Worm (Caenorhabditis elegans) whole organism, midembryonic: ENCODE data around the gene srt-42.

Source experiments
- T22C8.4 ChIP-seq: fragments of 200-800 bp; sonication (Bioruptor generic); IDR thresholded peaks from 2 replicates; pipeline ENCODE4 v1.3.6; 2022; ENCODE audit warnings: missing genetic modification characterization, missing compliant biosample characterization
- cog-1 ChIP-seq: sonication (generic microtip); optimal IDR thresholded peaks from 2 replicates; lab custom pipeline; 2016; ENCODE audit warnings: missing genetic modification characterization, missing compliant biosample characterization
- flt-1 ChIP-seq: fragments of 200-800 bp; sonication (Bioruptor generic); IDR thresholded peaks from 2 replicates; pipeline ENCODE4 v1.3.6; 2022; ENCODE audit warnings: missing genetic modification characterization, missing compliant biosample characterization
- klf-2 ChIP-seq: fragments of 200-800 bp; sonication (Bioruptor generic); conservative IDR thresholded peaks from 2 replicates; pipeline ENCODE4 v1.3.6; 2022; ENCODE audit warnings: missing genetic modification reagents, missing genetic modification characterization, missing compliant biosample characterization
- med-1 ChIP-seq: sonication (generic microtip); optimal IDR thresholded peaks from 2 replicates; lab custom pipeline; 2017; ENCODE audit warnings: missing genetic modification characterization, mild to moderate bottlenecking, missing compliant biosample characterization, antibody characterized with exemption, missing genetic modification reagents; ENCODE audit not compliant: insufficient read depth
- ref-1 ChIP-seq: fragments of 200-800 bp; sonication (Bioruptor generic); conservative IDR thresholded peaks from 2 replicates; pipeline ENCODE4 v1.3.6; 2022; ENCODE audit warnings: missing genetic modification reagents, missing genetic modification characterization, missing compliant biosample characterization
- tab-1 ChIP-seq: fragments of 200-800 bp; sonication (Bioruptor generic); IDR thresholded peaks from 2 replicates; pipeline ENCODE4 v1.3.6; 2022; ENCODE audit warnings: missing genetic modification characterization, missing compliant biosample characterization
- ztf-23 ChIP-seq: fragments of 200-800 bp; sonication (Bioruptor generic); IDR thresholded peaks from 2 replicates; pipeline ENCODE4 v1.3.6; 2022; ENCODE audit warnings: missing genetic modification reagents, missing genetic modification characterization, missing compliant biosample characterization
- ztf-29 ChIP-seq: fragments of 200-800 bp; sonication (Bioruptor generic); IDR thresholded peaks from 2 replicates; pipeline ENCODE4 v1.3.6; 2022; ENCODE audit warnings: missing genetic modification reagents, missing genetic modification characterization, missing compliant biosample characterization

srt-42 gene

DNA sequence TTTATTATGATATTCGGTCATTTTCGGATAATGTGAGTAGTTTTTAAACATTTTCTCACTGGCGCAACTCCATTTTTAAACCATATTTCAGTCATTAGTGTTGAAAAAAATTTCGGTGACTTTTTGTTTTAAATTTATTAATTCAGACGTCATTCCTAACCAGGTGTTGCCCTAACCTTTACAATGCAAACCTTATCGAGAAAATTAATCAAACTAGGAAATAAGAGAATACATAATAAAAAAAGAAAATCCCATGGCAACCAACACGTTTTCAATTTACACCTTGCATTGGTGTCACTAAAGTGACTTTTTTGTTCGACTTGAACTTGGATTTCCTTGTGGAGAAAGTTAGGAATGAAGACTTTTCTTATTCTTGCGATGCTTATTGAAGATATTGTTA lies 19.1 kb upstream of the srt-42 start, which contains the start of gene F36H9.2:
F36H9.2 (plus strand) TSS at position 301 of the 400 bp plus-strand sequence.
- no peak for TF ChIP-seq ref-1 (GFP tag; lab: Robert Waterston, UW)
- no peak for TF ChIP-seq med-1 (GFP tag; lab: Kevin White, UChicago)
- TF ChIP-seq klf-2 (GFP tag; lab: Robert Waterston, UW): no peak

- TF ChIP-seq ref-1 (GFP tag; lab: Robert Waterston, UW) (no peak), ztf-29 (GFP tag; lab: Robert Waterston, UW) (no peak)
Measured at ce11 chrV:1789495-1789894, 17.8 kb upstream of the srt-42 start.

DNA sequence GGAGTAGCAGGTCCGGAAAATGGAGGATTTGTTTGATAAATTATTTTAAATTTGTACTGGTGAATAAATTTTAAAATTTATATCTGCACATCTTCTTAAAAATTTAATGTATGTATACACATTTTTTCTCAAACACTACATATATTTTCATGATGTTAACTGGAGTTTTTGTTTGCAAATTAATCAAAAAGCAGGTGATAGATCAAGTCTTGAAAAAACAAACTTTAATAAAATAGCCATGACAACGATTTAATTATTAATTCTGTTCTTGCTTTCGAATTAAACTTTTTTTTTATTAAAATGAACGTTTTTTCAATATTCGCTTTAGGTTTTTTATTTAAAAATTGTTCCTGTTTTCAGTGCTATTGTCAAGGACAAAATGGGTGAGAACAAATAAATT lies 13.0 kb upstream of the srt-42 start, which contains the start of gene F36H9.1:
F36H9.1 (plus strand) TSS at position 301 of the 400 bp plus-strand sequence.
- TF ChIP-seq cog-1 (tag; lab: Kevin White, UChicago): no peak
- no peak for TF ChIP-seq ztf-29 (GFP tag; lab: Robert Waterston, UW)
- TF ChIP-seq ztf-23: no peak
- no peak for TF ChIP-seq flt-1 (GFP tag; lab: Robert Waterston, UW)
- no peak for TF ChIP-seq T22C8.4 (GFP tag; lab: Robert Waterston, UW)
- TF ChIP-seq klf-2 (GFP tag; lab: Robert Waterston, UW): no peak
- no peak for TF ChIP-seq tab-1 (GFP tag; lab: Robert Waterston, UW)
- no peak for TF ChIP-seq med-1 (GFP tag; lab: Kevin White, UChicago)
- TF ChIP-seq ref-1 (GFP tag; lab: Robert Waterston, UW): no peak

DNA sequence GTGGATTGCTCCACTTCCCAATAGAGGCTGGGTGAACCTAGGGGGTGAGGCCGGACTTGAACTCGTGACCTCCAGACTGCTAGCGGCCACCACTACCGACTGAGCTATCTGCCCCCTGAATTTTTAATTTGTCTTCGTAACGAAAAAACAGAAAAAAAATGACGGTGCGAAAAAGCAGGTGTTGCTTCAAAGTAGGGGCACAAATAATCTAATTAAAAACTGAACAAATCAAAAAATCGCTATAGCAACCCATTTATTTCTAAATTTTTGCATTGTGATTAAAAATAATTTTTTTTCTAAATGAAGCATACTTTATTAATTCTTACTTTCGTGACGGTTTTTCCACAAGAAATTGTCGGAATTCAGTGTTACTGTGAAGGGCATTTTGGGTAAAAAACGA lies 9.4 kb upstream of the srt-42 start, which contains the start of gene F36H9.10:
F36H9.10 (plus strand) TSS at position 301 of the 400 bp plus-strand sequence.
- TF ChIP-seq ref-1 (GFP tag; lab: Robert Waterston, UW) (no peak), cog-1 (tag; lab: Kevin White, UChicago) (no peak), flt-1 (GFP tag; lab: Robert Waterston, UW) (no peak), klf-2 (GFP tag; lab: Robert Waterston, UW) (no peak), med-1 (GFP tag; lab: Kevin White, UChicago) (no peak), T22C8.4 (GFP tag; lab: Robert Waterston, UW) (no peak), tab-1 (GFP tag; lab: Robert Waterston, UW) (no peak), ztf-29 (GFP tag; lab: Robert Waterston, UW) (no peak), ztf-23 (no peak)

- TF ChIP-seq flt-1 (GFP tag; lab: Robert Waterston, UW): no peak
- no peak for TF ChIP-seq ref-1 (GFP tag; lab: Robert Waterston, UW)
- no peak for TF ChIP-seq cog-1 (tag; lab: Kevin White, UChicago)
- TF ChIP-seq klf-2 (GFP tag; lab: Robert Waterston, UW): no peak
Measured at ce11 chrV:1803043-1803442, 4.2 kb upstream of the srt-42 start, which contains the start of gene srt-41. Gene srt-41 (minus strand): TSS chrV:1803143.

ce11 chrV:1804034-1804542 lies 3.2 kb upstream of the srt-42 start:
- TF ChIP-seq med-1 (GFP tag; lab: Kevin White, UChicago) (no peak), ztf-23 (no peak), cog-1 (tag; lab: Kevin White, UChicago) (no peak), ref-1 (GFP tag; lab: Robert Waterston, UW) (no peak), tab-1 (GFP tag; lab: Robert Waterston, UW) (no peak)

- TF ChIP-seq ztf-23 (0 out of 2 replicates have a peak, but pooled peaks have one; percentile 26), flt-1 (GFP tag; lab: Robert Waterston, UW) (no peak)
Measured at ce11 chrV:1804645-1805559, 2.4 kb upstream of the srt-42 start, which contains the start of the genes hsp-16.2 and hsp-16.41. Gene hsp-16.2 (minus strand): TSS chrV:1804957. Gene hsp-16.41 (plus strand): TSS chrV:1805178.

DNA sequence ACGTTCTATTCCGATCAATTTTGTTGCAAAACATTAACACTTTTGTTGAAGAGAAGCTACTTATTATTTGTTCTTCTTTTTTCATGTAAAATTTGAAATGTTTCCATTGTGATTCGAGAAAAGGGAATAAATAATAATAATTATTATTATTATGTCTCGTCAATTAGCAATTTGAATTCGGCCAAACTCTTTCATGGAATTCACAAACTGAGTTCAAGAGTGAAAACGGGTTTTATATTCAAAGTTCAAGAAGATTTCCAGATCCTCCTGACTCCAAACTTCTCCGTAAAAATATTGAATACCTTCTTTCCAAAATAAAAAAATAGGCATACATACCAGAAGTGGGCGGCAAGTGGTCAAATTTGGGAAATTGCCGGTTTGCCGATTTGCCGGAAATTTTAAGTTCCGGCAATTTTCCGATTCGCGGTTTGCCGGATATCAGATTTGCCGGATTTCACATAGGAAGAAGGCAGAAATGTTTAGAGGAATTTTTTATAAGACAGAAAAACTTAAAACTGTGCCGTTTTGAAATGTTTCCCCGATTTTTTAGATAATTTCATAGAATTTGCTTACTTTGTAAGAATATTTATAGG lies 1.4 kb upstream of the srt-42 start:
- TF ChIP-seq med-1 (GFP tag; lab: Kevin White, UChicago) (no peak), cog-1 (tag; lab: Kevin White, UChicago) (no peak), ref-1 (GFP tag; lab: Robert Waterston, UW) (no peak), tab-1 (GFP tag; lab: Robert Waterston, UW) (no peak), ztf-23 (no peak), ztf-29 (GFP tag; lab: Robert Waterston, UW) (no peak), klf-2 (GFP tag; lab: Robert Waterston, UW) (no peak), T22C8.4 (GFP tag; lab: Robert Waterston, UW) (no peak), flt-1 (GFP tag; lab: Robert Waterston, UW) (no peak)

ce11 chrV:1811035-1811434 lies 3.8 kb downstream of the srt-42 start, which contains the start of gene Y46H3A.4:
Gene Y46H3A.4 (minus strand): TSS chrV:1811135.
- no peak for TF ChIP-seq cog-1 (tag; lab: Kevin White, UChicago)
- no peak for TF ChIP-seq T22C8.4 (GFP tag; lab: Robert Waterston, UW)
- no peak for TF ChIP-seq ztf-23
- TF ChIP-seq klf-2 (GFP tag; lab: Robert Waterston, UW): no peak
- TF ChIP-seq ztf-29 (GFP tag; lab: Robert Waterston, UW): no peak
- no peak for TF ChIP-seq ref-1 (GFP tag; lab: Robert Waterston, UW)
- no peak for TF ChIP-seq flt-1 (GFP tag; lab: Robert Waterston, UW)
- TF ChIP-seq tab-1 (GFP tag; lab: Robert Waterston, UW): no peak
- no peak for TF ChIP-seq med-1 (GFP tag; lab: Kevin White, UChicago)
